Worm (Caenorhabditis elegans): ENCODE data around the gene paqr-2.

ce11 chrIII:5343555-5343954 is 36.2 kb downstream of the paqr-2 start:
- TF ChIP-seq ces-1 (GFP tag; optimal IDR thresholded peaks at IDR 0.05) (no peak), lsy-2 (tag; optimal IDR thresholded peaks at IDR 0.05) (no peak), unc-62 (GFP tag; optimal IDR thresholded peaks at IDR 0.05) (no peak), snpc-4 (tag; optimal IDR thresholded peaks at IDR 0.05) (no peak), lin-32 (GFP tag; optimal IDR thresholded peaks at IDR 0.05) (no peak), unc-39 (tag; optimal IDR thresholded peaks at IDR 0.05) (no peak), ceh-39 (tag; optimal IDR thresholded peaks at IDR 0.05) (no peak), ztf-11 (tag; optimal IDR thresholded peaks at IDR 0.05) (no peak), lin-13 (tag; optimal IDR thresholded peaks at IDR 0.05) (no peak), mep-1 (tag; optimal IDR thresholded peaks at IDR 0.05) (no peak), nhr-76 (tag; optimal IDR thresholded peaks at IDR 0.05) (no peak), cnd-1 (tag; optimal IDR thresholded peaks at IDR 0.05) (no peak), nhr-28 (tag; optimal IDR thresholded peaks at IDR 0.05) (no peak), elt-3 (tag; optimal IDR thresholded peaks at IDR 0.05) (no peak)

Measured in whole organism, mixed stage, embryonic.